Fruit fly (Drosophila melanogaster) whole organism, wandering third instar larva: ENCODE measurements around the gene CG45002.

Experiments used
- CG9705 ChIP-seq: fragments of 200-800 bp; sonication (Bioruptor generic); optimal IDR thresholded peaks from 2 replicates; lab custom pipeline; 2018; ENCODE audit warnings: missing biosample characterization, mild to moderate bottlenecking, missing genetic modification characterization
- Myc ChIP-seq: fragments of >200 bp; optimal IDR thresholded peaks from 2 replicates; lab custom pipeline; 2017
- Rel ChIP-seq, 2 experiments: fragments of 200-800 bp; sonication (Bioruptor generic) in 1 of 2; optimal IDR thresholded peaks; 2 replicates in 1 of 2; 3 replicates in 1 of 2; lab custom pipeline; 2016 to 2019; ENCODE audit warnings: mild to moderate bottlenecking in 2 of 2, missing biosample characterization in 2 of 2, missing genetic modification characterization in 2 of 2, moderate library complexity in 1 of 2
- br ChIP-seq: fragments of 200-800 bp; sonication (Bioruptor generic); optimal IDR thresholded peaks from 2 replicates; lab custom pipeline; 2016; ENCODE audit warnings: missing biosample characterization, missing genetic modification characterization
- brk ChIP-seq: fragments of 200-800 bp; sonication (Bioruptor generic); optimal IDR thresholded peaks from 2 replicates; lab custom pipeline; 2016; ENCODE audit warnings: missing biosample characterization, mild to moderate bottlenecking, missing genetic modification characterization
- dmrt93B ChIP-seq: fragments of 200-800 bp; sonication (Bioruptor generic); optimal IDR thresholded peaks from 2 replicates; lab custom pipeline; 2018; ENCODE audit warnings: missing biosample characterization, mild to moderate bottlenecking, missing genetic modification characterization
- fru ChIP-seq: fragments of 200-800 bp; sonication (Bioruptor generic); optimal IDR thresholded peaks from 3 replicates; lab custom pipeline; 2016; ENCODE audit warnings: missing biosample characterization, mild to moderate bottlenecking, missing genetic modification characterization
- h ChIP-seq: fragments of 200-800 bp; sonication (Bioruptor generic); optimal IDR thresholded peaks from 3 replicates; lab custom pipeline; 2016; ENCODE audit warnings: missing biosample characterization, mild to moderate bottlenecking, missing genetic modification characterization
- tai ChIP-seq: sonication (Bioruptor generic); optimal IDR thresholded peaks from 2 replicates; lab custom pipeline; 2016; ENCODE audit warnings: missing biosample characterization, missing genetic modification characterization
- woc ChIP-seq: sonication (Bioruptor generic); optimal IDR thresholded peaks from 2 replicates; lab custom pipeline; 2016; ENCODE audit warnings: missing biosample characterization, mild to moderate bottlenecking, missing genetic modification characterization

- no peak for TF ChIP-seq Myc (lab: Kevin White, UChicago)
- TF ChIP-seq br (GFP tag; lab: Kevin White, UChicago) = no peak
- no peak for TF ChIP-seq brk (GFP tag; lab: Kevin White, UChicago)
- TF ChIP-seq dmrt93B = no peak
- no peak for TF ChIP-seq tai
- TF ChIP-seq h = no peak
- TF ChIP-seq CG9705 (GFP tag; lab: Kevin White, UChicago) = no peak
- no peak for TF ChIP-seq woc (GFP tag; lab: Kevin White, UChicago)
- no peak for TF ChIP-seq fru (GFP tag; lab: Kevin White, UChicago)
- no peak for TF ChIP-seq Rel (GFP tag; optimal IDR thresholded peaks at IDR 0.05; lab: Kevin White, UChicago)
- TF ChIP-seq Rel (tag; optimal IDR thresholded peaks at IDR 0.05; lab: Kevin White, UChicago) = no peak
Observed at dm6 chrX:17022004-17022403, 44.5 kb downstream of the CG45002 start, which contains the start of gene CG43996.
